Worm (Caenorhabditis elegans): ENCODE results near the gene srh-125.

srh-125 gene

ce11 chrV:7436911-7437310 lies 39.8 kb downstream of the srh-125 start (continued):
- TF ChIP-seq ama-1 (optimal IDR thresholded peaks at IDR 0.05) = peak; percentile 87
- TF ChIP-seq grh-1 (GFP tag; IDR thresholded peaks at IDR 0.05) = peak; percentile 64
- TF ChIP-seq elt-3 (tag; optimal IDR thresholded peaks at IDR 0.05) = peak in 4 of 6 experiments; percentile 0 to 97 (median 50)
- peak; percentile 21 for TF ChIP-seq vab-15 (tag; optimal IDR thresholded peaks at IDR 0.05)
- TF ChIP-seq lin-14 (GFP tag; optimal IDR thresholded peaks at IDR 0.05) = peak; percentile 71
- peak; percentile 65 for TF ChIP-seq tbx-2 (tag; optimal IDR thresholded peaks at IDR 0.05)
- no peak for TF ChIP-seq ztf-11 (tag; optimal IDR thresholded peaks at IDR 0.05)
- TF ChIP-seq fos-1 (tag; optimal IDR thresholded peaks at IDR 0.05) = no peak
- peak; percentile 54 for TF ChIP-seq skn-1 (tag; optimal IDR thresholded peaks at IDR 0.05)
- TF ChIP-seq swsn-7 (tag; optimal IDR thresholded peaks at IDR 0.05) = peak; percentile 4
- peak; percentile 67 for TF ChIP-seq ztf-4 (tag; optimal IDR thresholded peaks at IDR 0.05)
- TF ChIP-seq nhr-85 (tag) = peak; percentile 93
- TF ChIP-seq nhr-90 (tag; optimal IDR thresholded peaks at IDR 0.05; ENCODE audit: poor library complexity) = peak; percentile 77
- TF ChIP-seq efl-1 (optimal IDR thresholded peaks at IDR 0.05) = peak in 1 of 2 experiments; percentile 14
- peak in 1 of 2 experiments; percentile 1 for TF ChIP-seq efl-1 (GFP tag; optimal IDR thresholded peaks at IDR 0.05 in 1 of 2)

ce11 chrV:7436509-7436908 lies 40.2 kb downstream of the srh-125 start:
- TF ChIP-seq vab-15 (tag; optimal IDR thresholded peaks at IDR 0.05) = no peak
- TF ChIP-seq lin-35 (GFP tag; optimal IDR thresholded peaks at IDR 0.05) = no peak
- no peak for TF ChIP-seq nhr-77 (tag; optimal IDR thresholded peaks at IDR 0.05)
- TF ChIP-seq zip-4 (GFP tag; optimal IDR thresholded peaks at IDR 0.05) = no peak
- no peak for TF ChIP-seq efl-1 (optimal IDR thresholded peaks at IDR 0.05)
- no peak for TF ChIP-seq efl-1 (GFP tag; optimal IDR thresholded peaks at IDR 0.05 in 1 of 2)
- TF ChIP-seq tlp-1 (tag; optimal IDR thresholded peaks at IDR 0.05) = no peak

- TF ChIP-seq elt-3 (tag; optimal IDR thresholded peaks at IDR 0.05) (peak in 1 of 6 experiments; percentile 68), blmp-1 (tag; optimal IDR thresholded peaks at IDR 0.05) (peak; percentile 83), mdl-1 (tag; optimal IDR thresholded peaks at IDR 0.05) (peak in 1 of 2 experiments; percentile 38), C34B4.2 (tag; optimal IDR thresholded peaks at IDR 0.05) (no peak), snu-23 (GFP tag; optimal IDR thresholded peaks at IDR 0.05) (peak; percentile 32), lin-35 (GFP tag; optimal IDR thresholded peaks at IDR 0.05) (peak in 1 of 2 experiments; percentile 31), efl-3 (GFP tag; optimal IDR thresholded peaks at IDR 0.05) (no peak), tbx-2 (tag; optimal IDR thresholded peaks at IDR 0.05) (peak; percentile 20), nhr-90 (tag; optimal IDR thresholded peaks at IDR 0.05; ENCODE audit: poor library complexity) (peak; percentile 48), unc-130 (tag; optimal IDR thresholded peaks at IDR 0.05) (peak; percentile 81), skn-1 (tag; optimal IDR thresholded peaks at IDR 0.05) (peak; percentile 24), nhr-20 (tag; optimal IDR thresholded peaks at IDR 0.05) (peak; percentile 19), lsy-2 (tag; optimal IDR thresholded peaks at IDR 0.05) (no peak), nhr-19 (GFP tag; conservative IDR thresholded peaks at IDR 0.05) (peak; percentile 72), nhr-77 (tag; optimal IDR thresholded peaks at IDR 0.05) (no peak), nhr-85 (tag) (peak; percentile 87), lin-14 (GFP tag; optimal IDR thresholded peaks at IDR 0.05) (peak; percentile 18), grh-1 (GFP tag; IDR thresholded peaks at IDR 0.05) (0 out of 2 replicates have a peak, but pooled peaks have one; percentile 7), mef-2 (tag; optimal IDR thresholded peaks at IDR 0.05) (no peak)
Observed at ce11 chrV:7435376-7436204, 41.1 kb downstream of the srh-125 start, which contains the start of the genes ddo-2 and F25E5.8. Gene ddo-2, minus strand, starts transcription at chrV:7435705. Gene F25E5.8, plus strand, starts transcription at chrV:7435930.

- TF ChIP-seq nhr-20 (tag; optimal IDR thresholded peaks at IDR 0.05) (peak; percentile 78), lin-35 (GFP tag; optimal IDR thresholded peaks at IDR 0.05) (peak; percentile 49 to 72), xbp-1 (tag; optimal IDR thresholded peaks at IDR 0.05) (peak; percentile 32), fos-1 (tag; optimal IDR thresholded peaks at IDR 0.05) (no peak), fkh-4 (tag; optimal IDR thresholded peaks at IDR 0.05; ENCODE audit: borderline replicate concordance) (no peak), irx-1 (tag; optimal IDR thresholded peaks at IDR 0.05) (no peak), lsy-2 (tag; optimal IDR thresholded peaks at IDR 0.05) (peak; percentile 55 to 58), snu-23 (GFP tag; optimal IDR thresholded peaks at IDR 0.05) (peak; percentile 79), tbx-2 (tag; optimal IDR thresholded peaks at IDR 0.05) (peak; percentile 69), ztf-4 (tag; optimal IDR thresholded peaks at IDR 0.05) (no peak), ceh-82 (tag; optimal IDR thresholded peaks at IDR 0.05) (peak; percentile 25 to 32 (median 28)), vab-15 (tag; optimal IDR thresholded peaks at IDR 0.05) (no peak), unc-86 (tag; optimal IDR thresholded peaks at IDR 0.05) (peak; percentile 25), nhr-11 (tag; optimal IDR thresholded peaks at IDR 0.05) (no peak), blmp-1 (tag; optimal IDR thresholded peaks at IDR 0.05) (peak; percentile 5), unc-30 (tag; optimal IDR thresholded peaks at IDR 0.05) (no peak), unc-62 (GFP tag; optimal IDR thresholded peaks at IDR 0.05) (no peak), dsc-1 (tag; optimal IDR thresholded peaks at IDR 0.05) (peak; percentile 47), unc-130 (tag; optimal IDR thresholded peaks at IDR 0.05) (peak; percentile 34), lin-14 (GFP tag; optimal IDR thresholded peaks at IDR 0.05) (peak; percentile 88), C16A3.4 (tag; optimal IDR thresholded peaks at IDR 0.05) (peak; percentile 13), jun-1 (tag; optimal IDR thresholded peaks at IDR 0.05) (no peak), mef-2 (tag; optimal IDR thresholded peaks at IDR 0.05) (peak; percentile 0), rnt-1 (tag; optimal IDR thresholded peaks at IDR 0.05) (peak; percentile 56), mep-1 (tag; optimal IDR thresholded peaks at IDR 0.05) (peak; percentile 60)
Observed at ce11 chrV:7434805-7435363, 41.8 kb downstream of the srh-125 start.

All from whole organism, L1 larva.